Worm (Caenorhabditis elegans) whole organism, L3 larva: ENCODE measurements around the gene vab-8.

Experiments used
- lsy-12 ChIP-seq: sonication (generic microtip); optimal IDR thresholded peaks from 2 replicates; lab custom pipeline; 2016; ENCODE audit warnings: mild to moderate bottlenecking, missing genetic modification characterization, missing compliant biosample characterization
- mdl-1 ChIP-seq: fragments of 150-350 bp; optimal IDR thresholded peaks from 2 replicates; lab custom pipeline; 2014; ENCODE audit warnings: missing biosample characterization, missing genetic modification characterization
- nhr-23 ChIP-seq: fragments of 150-350 bp; optimal IDR thresholded peaks from 2 replicates; lab custom pipeline; 2014; ENCODE audit warnings: missing biosample characterization, missing genetic modification reagents, missing genetic modification characterization
- nhr-77 ChIP-seq: fragments of 150-350 bp; optimal IDR thresholded peaks from 2 replicates; lab custom pipeline; 2014; ENCODE audit warnings: missing biosample characterization, missing genetic modification characterization

- no peak for TF ChIP-seq nhr-77 (tag; lab: Kevin White, UChicago)
- no peak for TF ChIP-seq mdl-1 (tag; lab: Kevin White, UChicago)
- no peak for TF ChIP-seq lsy-12 (tag; lab: Kevin White, UChicago)
- TF ChIP-seq nhr-23 (tag; lab: Kevin White, UChicago), result no peak
Observed at ce11 chrV:12167653-12168052, 45.5 kb upstream of the vab-8 start, which contains the start of gene col-37.
